Worm (Caenorhabditis elegans) whole organism, L4 larva: ENCODE data around the gene F40F12.9.

Experiments used
- F10B5.3 ChIP-seq: sonication (generic microtip); optimal IDR thresholded peaks from 2 replicates; lab custom pipeline; 2016; ENCODE audit warnings: mild to moderate bottlenecking, missing genetic modification characterization, missing compliant biosample characterization
- T26A8.4 ChIP-seq: fragments of 200-800 bp; sonication (Bioruptor generic); IDR thresholded peaks from 2 replicates; pipeline ENCODE4 v1.3.6; 2022; ENCODE audit warnings: missing genetic modification characterization, missing compliant biosample characterization
- ZK546.5 ChIP-seq, 2 experiments: sonication (generic microtip); optimal IDR thresholded peaks; 2 replicates each; lab custom pipeline; 2017; ENCODE audit warnings: missing biosample characterization in 2 of 2, missing genetic modification characterization in 2 of 2
- ceh-20 ChIP-seq: fragments of 200-800 bp; sonication (Bioruptor generic); IDR thresholded peaks from 2 replicates; pipeline ENCODE4 v1.3.6; 2022; ENCODE audit warnings: missing genetic modification reagents, missing genetic modification characterization, missing compliant biosample characterization
- ceh-28 ChIP-seq: fragments of 150-350 bp; optimal IDR thresholded peaks from 2 replicates; lab custom pipeline; 2014; ENCODE audit warnings: missing biosample characterization, missing genetic modification reagents, missing genetic modification characterization
- ceh-32 ChIP-seq: sonication (generic microtip); optimal IDR thresholded peaks from 2 replicates; lab custom pipeline; 2016; ENCODE audit warnings: mild to moderate bottlenecking, missing genetic modification characterization, missing compliant biosample characterization; ENCODE audit not compliant: poor library complexity
- cey-2 ChIP-seq: sonication (generic microtip); optimal IDR thresholded peaks from 3 replicates; lab custom pipeline; 2017; ENCODE audit warnings: missing genetic modification characterization, mild to moderate bottlenecking, missing compliant biosample characterization, antibody characterized with exemption, borderline replicate concordance; ENCODE audit not compliant: insufficient read depth
- ctbp-1 ChIP-seq: fragments of 200-800 bp; sonication (Bioruptor generic); IDR thresholded peaks from 2 replicates; pipeline ENCODE4 v1.3.6; 2022; ENCODE audit warnings: missing genetic modification reagents, missing genetic modification characterization, missing compliant biosample characterization
- daf-16 ChIP-seq, 3 experiments: sonication (generic microtip); optimal IDR thresholded peaks; 2 replicates each; lab custom pipeline; 2016 to 2017; ENCODE audit warnings: missing genetic modification characterization in 3 of 3, missing genetic modification reagents in 3 of 3, mild to moderate bottlenecking in 2 of 3, missing compliant biosample characterization in 2 of 3, missing biosample characterization in 1 of 3, moderate library complexity in 1 of 3
- dmd-6 ChIP-seq: fragments of 200-800 bp; sonication (Bioruptor generic); IDR thresholded peaks from 2 replicates; pipeline ENCODE4 v1.3.6; 2022; ENCODE audit warnings: missing genetic modification reagents, missing genetic modification characterization, missing compliant biosample characterization
- dmd-8 ChIP-seq: fragments of 200-800 bp; sonication (Bioruptor generic); IDR thresholded peaks from 2 replicates; pipeline ENCODE4 v1.3.6; 2022; ENCODE audit warnings: missing genetic modification characterization, missing compliant biosample characterization
- dve-1 ChIP-seq: sonication (generic microtip); optimal IDR thresholded peaks from 2 replicates; lab custom pipeline; 2017; ENCODE audit warnings: antibody characterized with exemption, mild to moderate bottlenecking, missing genetic modification characterization, missing compliant biosample characterization; ENCODE audit not compliant: insufficient read depth
- egl-43 ChIP-seq: fragments of 200-800 bp; sonication (Bioruptor generic); IDR thresholded peaks from 2 replicates; pipeline ENCODE4 v1.3.6; 2022; ENCODE audit warnings: missing genetic modification reagents, missing genetic modification characterization, missing compliant biosample characterization
- fos-1 ChIP-seq: fragments of 150-350 bp; optimal IDR thresholded peaks from 2 replicates; lab custom pipeline; 2014; ENCODE audit warnings: missing biosample characterization, missing genetic modification characterization
- hlh-11 ChIP-seq: fragments of 200-800 bp; sonication (Bioruptor generic); optimal IDR thresholded peaks from 2 replicates; lab custom pipeline; 2018; ENCODE audit warnings: mild to moderate bottlenecking, missing genetic modification characterization, missing compliant biosample characterization
- hlh-30 ChIP-seq: sonication (generic microtip); optimal IDR thresholded peaks from 2 replicates; lab custom pipeline; 2017; ENCODE audit warnings: antibody characterized with exemption, mild to moderate bottlenecking, missing genetic modification characterization, missing compliant biosample characterization; ENCODE audit not compliant: insufficient read depth
- lim-7 ChIP-seq: fragments of 200-800 bp; sonication (Bioruptor generic); IDR thresholded peaks from 2 replicates; pipeline ENCODE4 v1.3.6; 2022; ENCODE audit warnings: missing genetic modification characterization, missing compliant biosample characterization
- lin-29 ChIP-seq: fragments of 200-800 bp; sonication (Bioruptor generic); IDR thresholded peaks from 2 replicates; pipeline ENCODE4 v1.3.6; 2022; ENCODE audit warnings: missing genetic modification reagents, missing genetic modification characterization, missing compliant biosample characterization
- lsy-2 ChIP-seq, 2 experiments: fragments of 150-350 bp in 1 of 2; sonication (generic microtip) in 1 of 2; optimal IDR thresholded peaks; 2 replicates each; lab custom pipeline; 2014 to 2017; ENCODE audit warnings: missing biosample characterization in 2 of 2, missing genetic modification characterization in 2 of 2
- madf-5 ChIP-seq, 2 experiments: fragments of 200-800 bp; sonication (Bioruptor generic); IDR thresholded peaks; 2 replicates each; pipeline ENCODE4 v1.3.6; 2022; ENCODE audit warnings: missing compliant biosample characterization in 2 of 2, missing genetic modification characterization in 2 of 2
- madf-9 ChIP-seq: fragments of 200-800 bp; sonication (Bioruptor generic); conservative IDR thresholded peaks from 2 replicates; pipeline ENCODE4 v1.3.6; 2022; ENCODE audit warnings: missing genetic modification reagents, missing genetic modification characterization, missing compliant biosample characterization
- mes-2 ChIP-seq: sonication (generic microtip); optimal IDR thresholded peaks from 2 replicates; lab custom pipeline; 2016; ENCODE audit warnings: missing genotype, mild to moderate bottlenecking, missing genetic modification characterization, missing compliant biosample characterization; ENCODE audit not compliant: poor library complexity, severe bottlenecking
- mxl-2 ChIP-seq: fragments of 200-800 bp; sonication (Bioruptor generic); conservative IDR thresholded peaks from 2 replicates; pipeline ENCODE4 v1.3.6; 2022; ENCODE audit warnings: missing genetic modification reagents, missing genetic modification characterization, missing compliant biosample characterization
- nhr-10 ChIP-seq: fragments of 150-350 bp; optimal IDR thresholded peaks from 2 replicates; lab custom pipeline; 2014; ENCODE audit warnings: missing biosample characterization, missing genetic modification characterization
- nhr-102 ChIP-seq: sonication (generic microtip); optimal IDR thresholded peaks from 2 replicates; lab custom pipeline; 2016; ENCODE audit warnings: mild to moderate bottlenecking, missing genetic modification characterization, moderate library complexity, missing compliant biosample characterization
- nhr-11 ChIP-seq: fragments of 150-350 bp; optimal IDR thresholded peaks from 2 replicates; lab custom pipeline; 2014; ENCODE audit warnings: missing biosample characterization, missing genetic modification characterization
- nhr-48 ChIP-seq: sonication (generic microtip); optimal IDR thresholded peaks from 2 replicates; lab custom pipeline; 2016; ENCODE audit warnings: mild to moderate bottlenecking, missing genetic modification characterization, missing compliant biosample characterization
- nhr-76 ChIP-seq: fragments of 150-350 bp; optimal IDR thresholded peaks from 2 replicates; lab custom pipeline; 2014; ENCODE audit warnings: missing biosample characterization, missing genetic modification characterization
- nhr-77 ChIP-seq: fragments of 150-350 bp; optimal IDR thresholded peaks from 2 replicates; lab custom pipeline; 2014; ENCODE audit warnings: missing biosample characterization, missing genetic modification characterization
- php-3 ChIP-seq: fragments of 200-800 bp; sonication (Bioruptor generic); IDR thresholded peaks from 2 replicates; pipeline ENCODE4 v1.3.6; 2022; ENCODE audit warnings: missing genetic modification reagents, missing genetic modification characterization, missing compliant biosample characterization
- set-16 ChIP-seq: fragments of 200-800 bp; sonication (Bioruptor generic); IDR thresholded peaks from 2 replicates; pipeline ENCODE4 v1.3.6; 2022; ENCODE audit warnings: missing genetic modification reagents, missing genetic modification characterization, missing compliant biosample characterization
- spr-1 ChIP-seq: sonication (generic microtip); optimal IDR thresholded peaks from 2 replicates; lab custom pipeline; 2016; ENCODE audit warnings: mild to moderate bottlenecking, missing genetic modification characterization, missing compliant biosample characterization
- spr-3 ChIP-seq: fragments of 200-800 bp; sonication (Bioruptor generic); optimal IDR thresholded peaks from 2 replicates; lab custom pipeline; 2018; ENCODE audit warnings: mild to moderate bottlenecking, missing genetic modification characterization, missing compliant biosample characterization
- zfp-2 ChIP-seq: sonication (generic microtip); optimal IDR thresholded peaks from 2 replicates; lab custom pipeline; 2016; ENCODE audit warnings: mild to moderate bottlenecking, missing genetic modification characterization, missing compliant biosample characterization
- zfp-3 ChIP-seq: fragments of 200-800 bp; sonication (Bioruptor generic); conservative IDR thresholded peaks from 2 replicates; pipeline ENCODE4 v1.3.6; 2022; ENCODE audit warnings: missing genetic modification reagents, missing genetic modification characterization, missing compliant biosample characterization
- zip-2 ChIP-seq: fragments of 150-350 bp; optimal IDR thresholded peaks from 2 replicates; lab custom pipeline; 2014; ENCODE audit warnings: missing biosample characterization, missing genetic modification characterization

The F40F12.9 gene

DNA sequence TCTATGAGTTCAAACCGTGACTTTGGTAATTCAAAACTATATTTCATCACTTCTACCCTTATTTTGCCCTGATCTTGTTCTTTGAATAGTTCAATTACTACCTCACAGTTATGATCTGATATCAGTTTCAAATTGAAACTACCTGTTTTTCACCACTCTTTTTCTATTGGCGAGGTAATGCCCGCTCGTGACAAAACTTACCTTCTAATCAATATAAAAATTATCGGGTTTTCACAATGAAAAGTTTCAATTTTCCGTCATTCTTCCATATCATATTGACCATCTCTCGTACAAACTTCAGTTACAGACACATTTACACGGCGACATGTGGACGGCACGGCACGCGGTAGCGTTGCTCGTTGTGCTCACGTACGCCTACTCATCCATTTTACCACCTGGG, 21.0 kb downstream of the F40F12.9 start, which contains the start of gene dec-7 (continued):
- TF ChIP-seq ceh-28 (tag; lab: Kevin White, UChicago): no peak
- TF ChIP-seq dmd-8 (GFP tag; lab: Robert Waterston, UW): no peak
- no peak for TF ChIP-seq lin-29 (GFP tag; lab: Robert Waterston, UW)
- TF ChIP-seq nhr-10: no peak
- no peak for TF ChIP-seq zfp-2 (tag; lab: Kevin White, UChicago)
- TF ChIP-seq nhr-11: no peak
- TF ChIP-seq lim-7 (GFP tag; lab: Robert Waterston, UW): no peak
- TF ChIP-seq nhr-48: no peak
- TF ChIP-seq hlh-11 (tag; lab: Kevin White, UChicago): peak; percentile 67
- no peak for TF ChIP-seq daf-16 (GFP tag; optimal IDR thresholded peaks at IDR 0.05; lab: Kevin White, UChicago)
- peak; percentile 16 for TF ChIP-seq daf-16 (tag; optimal IDR thresholded peaks at IDR 0.05; lab: Kevin White, UChicago)
- no peak for TF ChIP-seq ceh-20 (GFP tag; lab: Robert Waterston, UW)
- TF ChIP-seq dve-1 (tag; lab: Kevin White, UChicago): peak; percentile 61
- peak; percentile 40 for TF ChIP-seq hlh-30
- no peak for TF ChIP-seq ZK546.5 (tag; optimal IDR thresholded peaks at IDR 0.05; lab: Kevin White, UChicago)
- no peak for TF ChIP-seq php-3
- TF ChIP-seq nhr-77 (tag; lab: Kevin White, UChicago): no peak
- TF ChIP-seq fos-1 (tag; lab: Kevin White, UChicago): no peak

DNA sequence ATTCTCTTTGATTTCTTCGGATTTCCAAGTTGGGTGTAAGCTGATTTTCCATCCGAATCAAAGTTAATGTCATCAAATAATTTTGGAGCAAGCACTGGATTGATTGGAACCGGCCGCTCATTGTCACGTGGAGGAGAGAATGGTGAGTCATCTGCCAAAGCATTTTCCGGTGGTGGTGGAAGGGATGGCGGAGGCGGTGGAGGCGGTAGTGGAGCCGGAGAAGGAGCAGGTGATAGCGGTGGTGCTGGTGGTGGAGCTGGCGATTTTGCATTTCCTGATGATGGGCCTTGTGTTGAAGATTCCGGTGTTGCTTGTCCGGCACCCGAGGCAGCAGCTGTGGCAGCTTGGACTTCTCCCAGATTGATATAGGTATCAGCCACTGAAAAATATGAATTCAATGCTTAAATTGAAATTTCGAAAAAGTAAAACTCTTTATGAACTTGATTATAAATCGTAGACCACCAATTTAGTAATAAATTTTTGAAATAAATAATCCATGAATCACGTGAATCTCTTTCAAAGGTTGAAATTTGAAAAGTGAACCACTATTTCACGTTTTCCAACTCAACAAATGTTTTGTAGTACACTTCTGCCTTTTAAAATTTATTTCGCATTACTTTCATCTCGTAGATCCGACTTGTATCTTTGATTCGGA, 30.0 kb downstream of the F40F12.9 start, which contains the start of the genes K03H1.9 and K03H1.12:
Gene K03H1.9, minus strand, starts transcription at position 471 of the 655 bp plus-strand sequence.
Gene K03H1.12, plus strand, starts transcription at position 605 of the 655 bp plus-strand sequence.
- TF ChIP-seq egl-43 (GFP tag; lab: Robert Waterston, UW) (0 out of 2 replicates have a peak, but pooled peaks have one; percentile 50), nhr-76 (no peak), set-16 (peak; percentile 87)
- TF ChIP-seq, all 104 proteins: peak for 2

DNA sequence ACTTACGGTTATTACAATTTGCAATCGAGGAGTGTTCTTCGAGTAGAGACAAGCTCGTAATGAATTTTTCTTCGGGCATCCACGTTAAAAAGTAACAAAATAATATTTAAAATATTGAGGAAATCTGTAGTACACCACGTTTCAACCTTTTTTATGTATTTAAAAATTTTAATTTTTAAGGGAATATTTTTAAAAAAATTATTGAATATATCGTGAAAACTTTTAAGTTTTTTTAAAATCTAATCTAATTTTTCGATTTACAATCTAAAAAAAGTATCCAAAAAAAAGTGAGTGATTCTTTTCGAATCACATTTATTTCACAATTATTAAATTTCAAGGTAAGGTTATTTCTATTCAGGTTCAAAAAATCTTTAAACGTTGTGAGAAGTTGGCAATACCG, 33.6 kb downstream of the F40F12.9 start, which contains the start of gene gln-2:
Gene gln-2, minus strand, starts transcription at position 101 of the 400 bp plus-strand sequence.
- TF ChIP-seq spr-1 (no peak), mxl-2 (no peak), ctbp-1 (GFP tag; lab: Robert Waterston, UW) (no peak), madf-5 (GFP tag; IDR thresholded peaks at IDR 0.05; lab: Robert Waterston, UW) (no peak), hlh-30 (no peak), cey-2 (no peak), dmd-6 (GFP tag; lab: Robert Waterston, UW) (no peak), lsy-2 (tag; optimal IDR thresholded peaks at IDR 0.05; lab: Kevin White, UChicago) (no peak), madf-9 (GFP tag; lab: Robert Waterston, UW) (no peak), nhr-102 (tag; lab: Kevin White, UChicago) (no peak), mes-2 (tag; lab: Kevin White, UChicago) (no peak), ceh-32 (tag; lab: Kevin White, UChicago) (no peak), zfp-3 (no peak), spr-3 (GFP tag; lab: Kevin White, UChicago) (no peak), F10B5.3 (tag; lab: Kevin White, UChicago) (no peak), zip-2 (tag; lab: Kevin White, UChicago) (no peak), T26A8.4 (GFP tag; lab: Robert Waterston, UW) (no peak)
